Fruit fly (Drosophila melanogaster) whole organism, embryonic: ENCODE measurements around the gene CG16978.

Experiments used
- Antp ChIP-seq: fragments of 200-800 bp; sonication (Bioruptor generic); optimal IDR thresholded peaks from 3 replicates; lab custom pipeline; 2016; ENCODE audit warnings: missing biosample characterization, missing genetic modification characterization
- Atf-2 ChIP-seq: fragments of 200-800 bp; sonication (Bioruptor generic); optimal IDR thresholded peaks from 2 replicates; lab custom pipeline; 2016; ENCODE audit warnings: missing biosample characterization, missing genetic modification characterization
- Atf6 ChIP-seq: fragments of 200-800 bp; sonication (Bioruptor generic); IDR thresholded peaks from 2 replicates; pipeline ENCODE4 v1.3.6; 2022; ENCODE audit warnings: missing biosample characterization, missing genetic modification characterization
- B-H1 ChIP-seq: fragments of 200-800 bp; sonication (Bioruptor generic); IDR thresholded peaks from 3 replicates; pipeline ENCODE4 v1.3.6; 2022; ENCODE audit warnings: missing biosample characterization, missing genetic modification characterization
- Bteb2 ChIP-seq: fragments of 200-800 bp; sonication (Bioruptor generic); optimal IDR thresholded peaks from 2 replicates; lab custom pipeline; 2016; ENCODE audit warnings: missing biosample characterization, missing genetic modification characterization
- CG10209 ChIP-seq: fragments of 200-800 bp; sonication (Bioruptor generic); optimal IDR thresholded peaks from 3 replicates; lab custom pipeline; 2017; ENCODE audit warnings: missing biosample characterization, mild to moderate bottlenecking, missing genetic modification characterization, missing genetic modification reagents
- CG1024 ChIP-seq: fragments of 200-800 bp; sonication (Bioruptor generic); IDR thresholded peaks from 2 replicates; pipeline ENCODE4 v1.3.6; 2022; ENCODE audit warnings: missing biosample characterization, missing genetic modification characterization
- CG11085 ChIP-seq: fragments of 200-800 bp; sonication (Bioruptor generic); IDR thresholded peaks from 2 replicates; pipeline ENCODE4 v1.3.6; 2022; ENCODE audit warnings: missing biosample characterization, missing genetic modification characterization
- CG12236 ChIP-seq: fragments of 200-800 bp; sonication (Bioruptor generic); optimal IDR thresholded peaks from 2 replicates; lab custom pipeline; 2016; ENCODE audit warnings: missing biosample characterization, missing genetic modification characterization
- CG13296 ChIP-seq: fragments of 200-800 bp; sonication (Bioruptor generic); optimal IDR thresholded peaks from 3 replicates; lab custom pipeline; 2018; ENCODE audit warnings: missing biosample characterization, mild to moderate bottlenecking, missing genetic modification characterization
- CG13894 ChIP-seq: fragments of 200-800 bp; sonication (Bioruptor generic); optimal IDR thresholded peaks from 3 replicates; lab custom pipeline; 2018; ENCODE audit warnings: missing biosample characterization, mild to moderate bottlenecking, missing genetic modification characterization, moderate library complexity
- CG16813 ChIP-seq: fragments of 200-800 bp; sonication (Bioruptor generic); IDR thresholded peaks from 3 replicates; pipeline ENCODE4 v1.3.6; 2022; ENCODE audit warnings: missing biosample characterization, missing genetic modification characterization; ENCODE audit not compliant: partially characterized antibody
- CG2712 ChIP-seq: fragments of 200-800 bp; optimal IDR thresholded peaks from 3 replicates; lab custom pipeline; 2019; ENCODE audit warnings: missing biosample characterization, mild to moderate bottlenecking, missing genetic modification characterization, moderate library complexity
- CG32767 ChIP-seq: fragments of 200-800 bp; sonication (Bioruptor generic); IDR thresholded peaks from 2 replicates; pipeline ENCODE4 v1.3.6; 2022; ENCODE audit warnings: missing biosample characterization, missing genetic modification characterization
- CG32772 ChIP-seq: fragments of 200-800 bp; sonication (Bioruptor generic); IDR thresholded peaks from 2 replicates; pipeline ENCODE4 v1.3.6; 2022; ENCODE audit warnings: missing biosample characterization, missing genetic modification characterization
- CG3995 ChIP-seq: fragments of 200-800 bp; sonication (Bioruptor generic); optimal IDR thresholded peaks from 3 replicates; lab custom pipeline; 2016; ENCODE audit warnings: missing biosample characterization, missing genetic modification characterization
- CG43689 ChIP-seq: fragments of 200-800 bp; sonication (Bioruptor generic); IDR thresholded peaks from 2 replicates; pipeline ENCODE4 v1.3.6; 2022; ENCODE audit warnings: missing biosample characterization, missing genetic modification characterization
- CG4424 ChIP-seq: fragments of 200-800 bp; sonication (Bioruptor generic); optimal IDR thresholded peaks from 3 replicates; lab custom pipeline; 2016; ENCODE audit warnings: missing biosample characterization, missing genetic modification characterization
- CG4707 ChIP-seq: fragments of 200-800 bp; sonication (Bioruptor generic); optimal IDR thresholded peaks from 2 replicates; lab custom pipeline; 2018; ENCODE audit warnings: missing biosample characterization, mild to moderate bottlenecking, missing genetic modification characterization, moderate library complexity
- CG4854 ChIP-seq: fragments of 200-800 bp; sonication (Bioruptor generic); optimal IDR thresholded peaks from 2 replicates; lab custom pipeline; 2016; ENCODE audit warnings: missing biosample characterization, missing genetic modification characterization, inconsistent platforms
- CG6254 ChIP-seq: fragments of 200-800 bp; sonication (Bioruptor generic); optimal IDR thresholded peaks from 3 replicates; lab custom pipeline; 2017; ENCODE audit warnings: mild to moderate bottlenecking, missing biosample characterization, missing genetic modification reagents, missing genetic modification characterization
- CG8388 ChIP-seq: fragments of 200-800 bp; sonication (Bioruptor generic); optimal IDR thresholded peaks from 2 replicates; lab custom pipeline; 2019; ENCODE audit warnings: missing biosample characterization, mild to moderate bottlenecking, missing genetic modification characterization, moderate library complexity
- CG9932 ChIP-seq: fragments of 200-800 bp; sonication (Bioruptor generic); IDR thresholded peaks from 2 replicates; pipeline ENCODE4 v1.3.6; 2022; ENCODE audit warnings: missing biosample characterization, missing genetic modification characterization
- CHES-1-like ChIP-seq: fragments of 200-800 bp; sonication (Bioruptor generic); optimal IDR thresholded peaks from 2 replicates; lab custom pipeline; 2016; ENCODE audit warnings: missing biosample characterization, missing genetic modification characterization
- D19A ChIP-seq: fragments of 200-800 bp; optimal IDR thresholded peaks from 3 replicates; lab custom pipeline; 2019; ENCODE audit warnings: missing biosample characterization, mild to moderate bottlenecking, missing genetic modification characterization, moderate library complexity
- Dfd ChIP-seq, 2 experiments: fragments of >200 bp; optimal IDR thresholded peaks; 2 replicates each; lab custom pipeline; 2017; ENCODE audit warnings: missing biosample characterization in 2 of 2, missing genetic modification characterization in 2 of 2
- Dref ChIP-seq: fragments of 200-800 bp; sonication (Bioruptor generic); IDR thresholded peaks from 2 replicates; pipeline ENCODE4 v1.3.6; 2022; ENCODE audit warnings: missing biosample characterization, missing genetic modification characterization
- Gug ChIP-seq: fragments of 200-800 bp; sonication (Bioruptor generic); IDR thresholded peaks from 4 replicates; pipeline ENCODE4 v1.3.6; 2022; ENCODE audit warnings: missing biosample characterization, missing genetic modification characterization
- Hand ChIP-seq: fragments of 200-800 bp; sonication (Bioruptor generic); optimal IDR thresholded peaks from 2 replicates; lab custom pipeline; 2017; ENCODE audit warnings: mild to moderate bottlenecking, missing biosample characterization, missing genetic modification reagents, missing genetic modification characterization
- Hr3 ChIP-seq: fragments of 200-800 bp; sonication (Bioruptor generic); optimal IDR thresholded peaks from 3 replicates; lab custom pipeline; 2016; ENCODE audit warnings: missing biosample characterization, missing genetic modification characterization
- Jarid2 ChIP-seq: fragments of 200-800 bp; sonication (Bioruptor generic); optimal IDR thresholded peaks from 3 replicates; lab custom pipeline; 2017; ENCODE audit warnings: mild to moderate bottlenecking, missing biosample characterization, missing genetic modification reagents, missing genetic modification characterization
- Nf-YA ChIP-seq: fragments of 200-800 bp; sonication (Bioruptor generic); IDR thresholded peaks from 2 replicates; pipeline ENCODE4 v1.3.6; 2022; ENCODE audit warnings: missing biosample characterization, missing genetic modification characterization
- NfI ChIP-seq: fragments of 200-800 bp; sonication (Bioruptor generic); optimal IDR thresholded peaks from 3 replicates; lab custom pipeline; 2018; ENCODE audit warnings: missing biosample characterization, mild to moderate bottlenecking, missing genetic modification characterization, moderate library complexity
- Rx ChIP-seq: fragments of 200-800 bp; sonication (Bioruptor generic); IDR thresholded peaks from 2 replicates; pipeline ENCODE4 v1.3.6; 2022; ENCODE audit warnings: missing biosample characterization, missing genetic modification characterization
- Sry-δ ChIP-seq: fragments of 200-800 bp; sonication (Bioruptor generic); optimal IDR thresholded peaks from 2 replicates; lab custom pipeline; 2016; ENCODE audit warnings: missing biosample characterization, missing genetic modification characterization
- Taf1 ChIP-seq: fragments of 200-800 bp; sonication (Bioruptor generic); IDR thresholded peaks from 2 replicates; pipeline ENCODE4 v1.3.6; 2022; ENCODE audit warnings: missing biosample characterization, missing genetic modification characterization
- bab2 ChIP-seq: fragments of 200-800 bp; sonication (Bioruptor generic); optimal IDR thresholded peaks from 2 replicates; lab custom pipeline; 2016; ENCODE audit warnings: missing biosample characterization, missing genetic modification characterization
- cas ChIP-seq: fragments of 200-800 bp; sonication (Bioruptor generic); IDR thresholded peaks from 2 replicates; pipeline ENCODE4 v1.3.6; 2022; ENCODE audit warnings: missing biosample characterization, missing genetic modification characterization
- dpn ChIP-seq, 2 experiments: fragments of 200-800 bp; sonication (Bioruptor generic); optimal IDR thresholded peaks; 3 replicates each; lab custom pipeline; 2016; ENCODE audit warnings: missing biosample characterization in 2 of 2, missing genetic modification characterization in 2 of 2
- dysf ChIP-seq: fragments of 200-800 bp; sonication (Bioruptor generic); IDR thresholded peaks from 3 replicates; pipeline ENCODE4 v1.3.6; 2022; ENCODE audit warnings: missing biosample characterization, missing genetic modification characterization
- eve ChIP-seq, 2 experiments: fragments of >200 bp; optimal IDR thresholded peaks; 2 replicates each; lab custom pipeline; 2017; ENCODE audit warnings: missing biosample characterization in 2 of 2, missing genetic modification characterization in 2 of 2
- ewg ChIP-seq: fragments of 200-800 bp; sonication (Bioruptor generic); optimal IDR thresholded peaks from 3 replicates; lab custom pipeline; 2017; ENCODE audit warnings: mild to moderate bottlenecking, missing biosample characterization, missing genetic modification reagents, missing genetic modification characterization
- ham ChIP-seq: fragments of 200-800 bp; sonication (Bioruptor generic); IDR thresholded peaks from 2 replicates; pipeline ENCODE4 v1.3.6; 2022; ENCODE audit warnings: missing biosample characterization, missing genetic modification characterization
- onecut ChIP-seq: fragments of 200-800 bp; sonication (Bioruptor generic); IDR thresholded peaks from 2 replicates; pipeline ENCODE4 v1.3.6; 2022; ENCODE audit warnings: missing biosample characterization, missing genetic modification characterization
- pb ChIP-seq: fragments of 200-800 bp; sonication (Bioruptor generic); optimal IDR thresholded peaks from 3 replicates; lab custom pipeline; 2016; ENCODE audit warnings: missing biosample characterization, missing genetic modification characterization
- pho ChIP-seq: fragments of 200-800 bp; sonication (Bioruptor generic); optimal IDR thresholded peaks from 2 replicates; lab custom pipeline; 2016; ENCODE audit warnings: missing biosample characterization, missing genetic modification characterization
- pnt ChIP-seq: fragments of 200-800 bp; sonication (Bioruptor generic); optimal IDR thresholded peaks from 3 replicates; lab custom pipeline; 2016; ENCODE audit warnings: missing biosample characterization, missing genetic modification characterization
- schlank ChIP-seq: fragments of 200-800 bp; sonication (Bioruptor generic); optimal IDR thresholded peaks from 2 replicates; lab custom pipeline; 2018; ENCODE audit warnings: missing biosample characterization, mild to moderate bottlenecking, missing genetic modification characterization
- sens ChIP-seq: fragments of 200-800 bp; sonication (Bioruptor generic); peaks from one replicate; lab custom pipeline; 2016; ENCODE audit warnings: missing biosample characterization, missing genetic modification characterization
- slou ChIP-seq: fragments of 200-800 bp; sonication (Bioruptor generic); optimal IDR thresholded peaks from 3 replicates; lab custom pipeline; 2016; ENCODE audit warnings: missing biosample characterization, missing genetic modification characterization
- yki ChIP-seq: fragments of >200 bp; optimal IDR thresholded peaks from 3 replicates; lab custom pipeline; 2018

Gene CG16978

dm6 chr2L:13145035-13145683, 1.7 kb upstream of the CG16978 start (continued):
- TF ChIP-seq CG16813 (GFP tag; lab: Robert Waterston, UW) = no peak
- TF ChIP-seq eve (GFP tag; optimal IDR thresholded peaks at IDR 0.05; lab: Kevin White, UChicago) = no peak
- peak; percentile 47 for TF ChIP-seq CG32772 (GFP tag; lab: Robert Waterston, UW)
- peak; percentile 70 for TF ChIP-seq Atf-2 (GFP tag; lab: Kevin White, UChicago)
- TF ChIP-seq CG2712 = peak; percentile 69
- TF ChIP-seq CG4854 = peak; percentile 65
- peak; percentile 74 for TF ChIP-seq Antp (GFP tag; lab: Kevin White, UChicago)
- TF ChIP-seq CG4424 (GFP tag; lab: Kevin White, UChicago) = peak; percentile 74
- peak; percentile 29 for TF ChIP-seq CG3995 (GFP tag; lab: Kevin White, UChicago)
- TF ChIP-seq Hr3 (GFP tag; lab: Kevin White, UChicago) = peak; percentile 54
- TF ChIP-seq CG43689 = peak; percentile 49; the same call in 1 of the 2 replicates
- peak; percentile 23 for TF ChIP-seq ewg (GFP tag; lab: Kevin White, UChicago)
- no peak for TF ChIP-seq CG6254 (GFP tag; lab: Kevin White, UChicago)
- peak; percentile 73 for TF ChIP-seq CG32767 (GFP tag; lab: Robert Waterston, UW)
- TF ChIP-seq CHES-1-like (GFP tag; lab: Kevin White, UChicago) = peak; percentile 60
- no peak for TF ChIP-seq CG1024
- peak; percentile 41 for TF ChIP-seq pnt
- TF ChIP-seq pb = peak; percentile 62
- TF ChIP-seq onecut (GFP tag; lab: Robert Waterston, UW) = peak; percentile 51
- TF ChIP-seq pho (GFP tag; lab: Kevin White, UChicago) = peak; percentile 79
- TF ChIP-seq CG4707 (GFP tag; lab: Kevin White, UChicago) = no peak
- TF ChIP-seq CG11085 = peak; percentile 78
- peak; percentile 50; the same call in 1 of the 3 replicates for TF ChIP-seq B-H1 (GFP tag; lab: Robert Waterston, UW)
- TF ChIP-seq NfI (GFP tag; lab: Kevin White, UChicago) = peak; percentile 62
- TF ChIP-seq CG10209 (GFP tag; lab: Kevin White, UChicago) = peak; percentile 77
- TF ChIP-seq Rx (GFP tag; lab: Robert Waterston, UW) = peak; percentile 33; the same call in 1 of the 2 replicates
- TF ChIP-seq D19A (tag; lab: Kevin White, UChicago) = peak; percentile 82
- TF ChIP-seq Hand (GFP tag; lab: Kevin White, UChicago) = peak; percentile 49
- peak; percentile 6 for TF ChIP-seq schlank
- peak; percentile 31 for TF ChIP-seq Jarid2 (GFP tag; lab: Kevin White, UChicago)
- peak; percentile 85 for TF ChIP-seq Atf6 (GFP tag; lab: Robert Waterston, UW)
- peak; percentile 47 for TF ChIP-seq slou (GFP tag; lab: Kevin White, UChicago)
- peak; percentile 54; the same call in 1 of the 2 replicates for TF ChIP-seq Nf-YA (GFP tag; lab: Robert Waterston, UW)
- TF ChIP-seq CG13894 (tag; lab: Kevin White, UChicago) = peak; percentile 71
- TF ChIP-seq Dref (GFP tag; lab: Robert Waterston, UW) = no peak
- peak; percentile 81 for TF ChIP-seq sens
- 0 out of 2 replicates have a peak, but pooled peaks have one; percentile 39 for TF ChIP-seq Taf1 (GFP tag; lab: Robert Waterston, UW)
- TF ChIP-seq CG13296 (GFP tag; lab: Kevin White, UChicago) = peak; percentile 80
- TF ChIP-seq yki (lab: Kevin White, UChicago) = no peak
- TF ChIP-seq dysf (GFP tag; lab: Robert Waterston, UW) = peak; percentile 93
- peak; percentile 45; the same call in 1 of the 2 replicates for TF ChIP-seq cas (GFP tag; lab: Robert Waterston, UW)
- no peak for TF ChIP-seq ham (GFP tag; lab: Robert Waterston, UW)
- TF ChIP-seq Bteb2 = peak; percentile 86
- peak; percentile 73 to 80 for TF ChIP-seq dpn (GFP tag; optimal IDR thresholded peaks at IDR 0.05; lab: Kevin White, UChicago)
- TF ChIP-seq CG8388 = peak; percentile 27
- TF ChIP-seq CG12236 (GFP tag; lab: Kevin White, UChicago) = no peak
- TF ChIP-seq Gug = peak; percentile 53; the same call in 3 of the 4 replicates
- peak; percentile 73 for TF ChIP-seq bab2 (GFP tag; lab: Kevin White, UChicago)
- peak; percentile 30 for TF ChIP-seq Sry-δ
- TF ChIP-seq Dfd (GFP tag; optimal IDR thresholded peaks at IDR 0.05; lab: Kevin White, UChicago) = no peak
- peak; percentile 91 for TF ChIP-seq CG9932 (GFP tag; lab: Robert Waterston, UW)
